Worm (Caenorhabditis elegans): Measurements from ENCODE around the gene B0334.4.

ce11 chrII:11518184-11518583 lies 22.7 kb downstream of the B0334.4 start, which contains the start of gene B0334.10:
- no peak for TF ChIP-seq flt-1 (GFP tag; IDR thresholded peaks at IDR 0.05)
- TF ChIP-seq med-1 (GFP tag; optimal IDR thresholded peaks at IDR 0.05; ENCODE audit: insufficient read depth): no peak
- no peak for TF ChIP-seq ztf-29 (GFP tag; IDR thresholded peaks at IDR 0.05)
- TF ChIP-seq tab-1 (GFP tag; IDR thresholded peaks at IDR 0.05): no peak
- TF ChIP-seq T22C8.4 (GFP tag; IDR thresholded peaks at IDR 0.05): no peak
- no peak for TF ChIP-seq ztf-23 (GFP tag; IDR thresholded peaks at IDR 0.05)
- no peak for TF ChIP-seq cog-1 (tag; optimal IDR thresholded peaks at IDR 0.05)

Measured in whole organism, midembryonic.